Fruit fly (Drosophila melanogaster): ENCODE measurements around the gene Arl2.

Arl2 gene

DNA sequence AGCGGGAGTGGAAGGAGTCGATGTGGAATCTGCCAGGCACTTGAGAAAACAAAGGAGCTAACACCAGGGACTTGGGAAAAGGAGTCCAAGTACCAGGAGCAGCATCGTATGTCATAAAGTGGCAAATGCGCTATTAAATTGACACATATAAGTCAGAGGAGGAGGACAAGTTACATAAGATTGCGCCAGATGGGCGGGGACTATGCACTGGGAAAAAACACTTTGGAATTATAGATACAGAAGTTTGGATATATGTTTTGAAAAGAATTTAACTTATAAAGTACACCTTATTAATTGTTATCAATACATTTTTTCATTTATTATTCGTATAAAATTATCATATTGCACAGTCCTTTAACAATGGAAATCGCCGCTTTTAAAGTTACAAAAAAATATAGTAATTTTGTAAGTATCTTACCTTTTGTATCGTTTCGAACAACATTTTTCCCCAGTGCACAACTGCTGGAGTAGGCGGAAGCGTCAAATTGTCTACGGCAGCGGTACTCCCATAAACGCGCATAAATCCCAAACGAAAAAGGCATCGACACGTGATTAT lies 4.8 kb upstream of the Arl2 start (continued):
- TF ChIP-seq CG18764 (GFP tag; optimal IDR thresholded peaks at IDR 0.05) (no peak), zfh1 (GFP tag; IDR thresholded peaks at IDR 0.05) (no peak), mld (GFP tag; IDR thresholded peaks at IDR 0.05; ENCODE audit: partially characterized antibody) (no peak), chn (GFP tag; optimal IDR thresholded peaks at IDR 0.05) (no peak), jigr1 (GFP tag; IDR thresholded peaks at IDR 0.05) (no peak), Blimp-1 (GFP tag; optimal IDR thresholded peaks at IDR 0.05) (no peak), CG9876 (GFP tag; optimal IDR thresholded peaks at IDR 0.05) (no peak), unpg (GFP tag; optimal IDR thresholded peaks at IDR 0.05) (no peak), CG5953 (GFP tag; IDR thresholded peaks at IDR 0.05) (no peak), abd-A (tag; optimal IDR thresholded peaks at IDR 0.05) (no peak), CG12659 (GFP tag; optimal IDR thresholded peaks at IDR 0.05) (no peak), CG8388 (GFP tag; optimal IDR thresholded peaks at IDR 0.05) (peak; percentile 6), CG14014 (GFP tag; IDR thresholded peaks at IDR 0.05) (no peak), Ada2b (GFP tag; IDR thresholded peaks at IDR 0.05) (no peak), emc (GFP tag; optimal IDR thresholded peaks at IDR 0.05) (no peak), CG1792 (GFP tag; optimal IDR thresholded peaks at IDR 0.05) (no peak), CTCF (GFP tag; optimal IDR thresholded peaks at IDR 0.05) (no peak), Meics (GFP tag; optimal IDR thresholded peaks at IDR 0.05) (no peak), CG9437 (GFP tag; optimal IDR thresholded peaks at IDR 0.05) (no peak), zen2 (GFP tag; IDR thresholded peaks at IDR 0.05; ENCODE audit: partially characterized antibody) (no peak)

DNA sequence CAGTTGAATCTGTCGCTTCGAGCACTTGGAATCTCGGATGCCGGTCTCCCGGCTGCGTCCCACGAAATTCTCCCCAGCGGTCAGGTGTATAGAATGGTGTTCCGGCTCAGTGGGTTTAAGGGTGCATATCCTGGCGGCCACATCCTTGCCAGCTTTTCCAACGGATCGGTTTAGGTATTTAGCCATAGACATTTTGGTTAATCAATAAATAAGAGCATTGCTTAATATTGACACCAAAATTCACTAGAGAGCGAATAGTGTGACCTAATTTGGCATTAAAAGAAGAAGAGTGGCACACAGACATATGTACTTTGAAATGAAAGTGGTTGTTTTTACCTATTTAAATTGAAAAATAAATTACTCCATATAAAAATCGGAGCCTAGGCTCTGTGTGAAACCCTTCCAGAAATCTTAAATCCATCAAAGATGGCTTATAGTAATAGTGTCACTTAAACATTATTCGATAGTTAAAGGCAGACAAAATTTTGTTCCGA lies 2.4 kb downstream of the Arl2 start, which contains the start of the genes PNKP and COX7AL:
Gene PNKP (minus strand): TSS at position 266 of the 494 bp plus-strand sequence.
Gene COX7AL (plus strand): TSS at position 419 of the 494 bp plus-strand sequence.
- no peak for TF ChIP-seq shn (GFP tag; optimal IDR thresholded peaks at IDR 0.05)
- no peak for TF ChIP-seq CG13894 (tag; optimal IDR thresholded peaks at IDR 0.05)
- no peak for TF ChIP-seq CG7963 (GFP tag; IDR thresholded peaks at IDR 0.05; ENCODE audit: partially characterized antibody)
- TF ChIP-seq CG15696 (tag; optimal IDR thresholded peaks at IDR 0.05) = no peak
- peak; percentile 13 for TF ChIP-seq Sry-δ (GFP tag; optimal IDR thresholded peaks at IDR 0.05)
- no peak for TF ChIP-seq sug (tag; optimal IDR thresholded peaks at IDR 0.05)
- no peak for TF ChIP-seq CG30020 (tag; optimal IDR thresholded peaks at IDR 0.05)
- no peak for TF ChIP-seq odd (GFP tag; optimal IDR thresholded peaks at IDR 0.05)
- TF ChIP-seq CG31224 (GFP tag; IDR thresholded peaks at IDR 0.05) = no peak
- no peak for TF ChIP-seq HmgD (GFP tag; optimal IDR thresholded peaks at IDR 0.05)
- TF ChIP-seq CG10147 (GFP tag; optimal IDR thresholded peaks at IDR 0.05) = no peak
- TF ChIP-seq gro (GFP tag; optimal IDR thresholded peaks at IDR 0.05) = no peak
- no peak for TF ChIP-seq Stat92E (GFP tag; optimal IDR thresholded peaks at IDR 0.05)
- no peak for TF ChIP-seq HLH3B (GFP tag; IDR thresholded peaks at IDR 0.05)
- no peak for TF ChIP-seq dan (GFP tag; IDR thresholded peaks at IDR 0.05)
- no peak for TF ChIP-seq Hr3 (GFP tag; optimal IDR thresholded peaks at IDR 0.05)
- TF ChIP-seq dpn (GFP tag; optimal IDR thresholded peaks at IDR 0.05) = no peak
- TF ChIP-seq CG13287 (GFP tag; IDR thresholded peaks at IDR 0.05; ENCODE audit: partially characterized antibody) = 0 out of 2 replicates have a peak, but pooled peaks have one; percentile 19
- no peak for TF ChIP-seq CG11723 (GFP tag; optimal IDR thresholded peaks at IDR 0.05)
- TF ChIP-seq CG12071 (GFP tag; optimal IDR thresholded peaks at IDR 0.05) = no peak
- no peak for TF ChIP-seq salm (tag; optimal IDR thresholded peaks at IDR 0.05)
- TF ChIP-seq grau (tag; optimal IDR thresholded peaks at IDR 0.05) = no peak
- TF ChIP-seq CG4404 (GFP tag; IDR thresholded peaks at IDR 0.05) = no peak
- TF ChIP-seq knrl (GFP tag; IDR thresholded peaks at IDR 0.05; ENCODE audit: partially characterized antibody) = 0 out of 3 replicates have a peak, but pooled peaks have one; percentile 27
- TF ChIP-seq tio (GFP tag; optimal IDR thresholded peaks at IDR 0.05) = no peak
- no peak for TF ChIP-seq Bgb (GFP tag; IDR thresholded peaks at IDR 0.05; ENCODE audit: partially characterized antibody)
- TF ChIP-seq cg (GFP tag; optimal IDR thresholded peaks at IDR 0.05) = no peak
- TF ChIP-seq zen (tag; optimal IDR thresholded peaks at IDR 0.05) = no peak
- TF ChIP-seq Dip3 (GFP tag; optimal IDR thresholded peaks at IDR 0.05) = no peak
- no peak for TF ChIP-seq CG10654 (GFP tag; optimal IDR thresholded peaks at IDR 0.05)
- no peak for TF ChIP-seq yki (optimal IDR thresholded peaks at IDR 0.05)

Data from whole organism, embryonic.